Fruit fly (Drosophila melanogaster) Kc167 (cell line): ENCODE data around the gene CG9961.

Experiments
- Myc ChIP-seq: fragments of >200 bp; optimal IDR thresholded peaks from 2 replicates; lab custom pipeline; 2017; ENCODE audit warnings: missing external identifiers
- Sin3A ChIP-seq: fragments of >200 bp; optimal IDR thresholded peaks from 2 replicates; lab custom pipeline; 2018; ENCODE audit warnings: missing external identifiers
- h ChIP-seq: fragments of >200 bp; optimal IDR thresholded peaks from 3 replicates; lab custom pipeline; 2018; ENCODE audit warnings: missing external identifiers
- insv ChIP-seq: fragments of >200 bp; optimal IDR thresholded peaks from 3 replicates; lab custom pipeline; 2018; ENCODE audit warnings: missing external identifiers
- psq ChIP-seq: fragments of >200 bp; optimal IDR thresholded peaks from 2 replicates; lab custom pipeline; 2017; ENCODE audit warnings: missing external identifiers
- ttk ChIP-seq: sonication (Bioruptor generic); optimal IDR thresholded peaks from 2 replicates; lab custom pipeline; 2017; ENCODE audit warnings: missing external identifiers

- no peak for TF ChIP-seq psq
- no peak for TF ChIP-seq Myc (lab: Kevin White, UChicago)
- TF ChIP-seq ttk (lab: Kevin White, UChicago): no peak
- no peak for TF ChIP-seq h
- TF ChIP-seq insv (lab: Kevin White, UChicago): no peak
- TF ChIP-seq Sin3A: no peak
Measured at dm6 chr2L:2729882-2730281, 14.9 kb downstream of the CG9961 start.
